Fruit fly (Drosophila melanogaster): ENCODE measurements around the gene eIF5B.

- TF ChIP-seq pan (optimal IDR thresholded peaks at IDR 0.05), result no peak
- TF ChIP-seq CG8478 (optimal IDR thresholded peaks at IDR 0.05), result no peak
- no peak for TF ChIP-seq usp (GFP tag; optimal IDR thresholded peaks at IDR 0.05)
- no peak for TF ChIP-seq EcR (GFP tag; optimal IDR thresholded peaks at IDR 0.05)
These were observed 11.3 kb upstream of the eIF5B start, which contains the start of the genes CG32267 and CG42324 for dm6 chr3L:3472063-3472528.
